Fruit fly (Drosophila melanogaster): ENCODE results near the gene tkv.

The tkv gene

DNA sequence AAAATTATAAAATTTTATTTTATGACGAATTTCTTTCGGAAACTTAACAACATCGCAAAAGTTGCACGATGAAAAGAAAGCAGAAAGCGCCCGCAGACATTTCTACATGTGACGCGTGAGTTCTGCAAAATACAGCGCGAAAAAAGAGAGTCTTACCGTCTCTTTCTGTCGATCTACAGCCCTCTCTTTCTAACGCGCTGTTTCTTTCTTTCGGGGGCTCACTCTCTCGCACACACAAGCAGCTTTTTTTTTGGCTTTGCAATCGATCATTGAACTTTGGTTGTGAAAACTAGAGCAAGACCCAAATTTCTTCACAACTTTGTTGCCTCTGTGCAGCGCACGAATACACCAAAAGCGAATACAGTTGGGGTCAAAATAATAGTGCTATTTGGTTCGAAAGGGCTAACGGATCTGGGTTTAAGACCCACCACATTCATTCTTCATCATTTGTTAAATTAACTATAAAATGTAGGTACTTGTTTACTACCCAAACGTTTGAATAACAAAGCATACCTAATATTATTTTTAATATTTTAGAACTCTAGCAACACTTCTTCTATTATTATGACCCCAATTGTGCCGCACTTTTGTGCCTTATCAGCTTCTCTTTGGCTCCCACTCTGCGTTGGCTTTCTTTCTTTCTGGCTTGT, 27.9 kb upstream of the tkv start (continued):
- TF ChIP-seq hbn (GFP tag; IDR thresholded peaks at IDR 0.05; ENCODE audit: partially characterized antibody): no peak
- TF ChIP-seq zfh1 (GFP tag; IDR thresholded peaks at IDR 0.05): peak; percentile 77
- peak; percentile 82 for TF ChIP-seq CG1602 (GFP tag; optimal IDR thresholded peaks at IDR 0.05)
- peak; percentile 91 for TF ChIP-seq gsb-n (tag; optimal IDR thresholded peaks at IDR 0.05)
- peak; percentile 57 for TF ChIP-seq Usf (GFP tag; optimal IDR thresholded peaks at IDR 0.05)
- peak; percentile 73 for TF ChIP-seq CG12299 (tag; optimal IDR thresholded peaks at IDR 0.05)
- peak; percentile 91 for TF ChIP-seq CG10979 (tag; optimal IDR thresholded peaks at IDR 0.05)
- TF ChIP-seq salm (tag; optimal IDR thresholded peaks at IDR 0.05): peak; percentile 85
- peak; percentile 20; the same call in 1 of the 2 replicates for TF ChIP-seq Gsc (GFP tag; IDR thresholded peaks at IDR 0.05)
- TF ChIP-seq CG2120 (GFP tag; optimal IDR thresholded peaks at IDR 0.05): peak; percentile 79
- peak; percentile 87 for TF ChIP-seq vvl (GFP tag; IDR thresholded peaks at IDR 0.05)
- TF ChIP-seq nmo (GFP tag; optimal IDR thresholded peaks at IDR 0.05): peak; percentile 91
- no peak for TF ChIP-seq Dref (GFP tag; IDR thresholded peaks at IDR 0.05)
- no peak for TF ChIP-seq bigmax (GFP tag; optimal IDR thresholded peaks at IDR 0.05)
- no peak for TF ChIP-seq klu (GFP tag; IDR thresholded peaks at IDR 0.05)
- 0 out of 2 replicates have a peak, but pooled peaks have one; percentile 31 for TF ChIP-seq wdn (GFP tag; IDR thresholded peaks at IDR 0.05)
- no peak for TF ChIP-seq sna (GFP tag; IDR thresholded peaks at IDR 0.05; ENCODE audit: partially characterized antibody)
- peak in 1 of 2 experiments; percentile 93 for TF ChIP-seq eve (GFP tag; optimal IDR thresholded peaks at IDR 0.05)
- peak; percentile 54; the same call in 1 of the 2 replicates for TF ChIP-seq CG6272 (GFP tag; IDR thresholded peaks at IDR 0.05)
- TF ChIP-seq Mes4 (GFP tag; optimal IDR thresholded peaks at IDR 0.05): peak; percentile 33
- TF ChIP-seq crp (GFP tag; optimal IDR thresholded peaks at IDR 0.05): peak in 1 of 2 experiments; percentile 13
- no peak for TF ChIP-seq Neu2 (GFP tag; optimal IDR thresholded peaks at IDR 0.05; ENCODE audit: borderline replicate concordance)
- peak; percentile 82 for TF ChIP-seq jing (GFP tag; optimal IDR thresholded peaks at IDR 0.05)
- TF ChIP-seq sc (optimal IDR thresholded peaks at IDR 0.05): no peak
- peak; percentile 91 for TF ChIP-seq sc (GFP tag; optimal IDR thresholded peaks at IDR 0.05)
- TF ChIP-seq CG3995 (GFP tag; optimal IDR thresholded peaks at IDR 0.05): no peak
- TF ChIP-seq CG7839 (tag; optimal IDR thresholded peaks at IDR 0.05): peak; percentile 91
- TF ChIP-seq pnt (GFP tag; optimal IDR thresholded peaks at IDR 0.05): peak; percentile 40
- no peak for TF ChIP-seq her (GFP tag; optimal IDR thresholded peaks at IDR 0.05)
- TF ChIP-seq CG2199 (GFP tag; IDR thresholded peaks at IDR 0.05): no peak
- TF ChIP-seq CG34376 (GFP tag; optimal IDR thresholded peaks at IDR 0.05): no peak
- no peak for TF ChIP-seq BEAF-32 (GFP tag; optimal IDR thresholded peaks at IDR 0.05)
- peak; percentile 48 for TF ChIP-seq CG4617 (GFP tag; optimal IDR thresholded peaks at IDR 0.05; ENCODE audit: borderline replicate concordance)
- TF ChIP-seq CG7928 (GFP tag; optimal IDR thresholded peaks at IDR 0.05): peak; percentile 35
- TF ChIP-seq CG6689 (GFP tag; IDR thresholded peaks at IDR 0.05): peak; percentile 81
- peak; percentile 50; the same call in 1 of the 2 replicates for TF ChIP-seq CG10959 (GFP tag; IDR thresholded peaks at IDR 0.05)
- peak; percentile 20 for TF ChIP-seq disco-r (GFP tag; optimal IDR thresholded peaks at IDR 0.05)
- peak; percentile 52 for TF ChIP-seq CG9727 (GFP tag; optimal IDR thresholded peaks at IDR 0.05)
- peak; percentile 96 for TF ChIP-seq CG11696 (GFP tag; IDR thresholded peaks at IDR 0.05)
- TF ChIP-seq bcd (GFP tag; optimal IDR thresholded peaks at IDR 0.05): peak; percentile 76
- peak; percentile 34; the same call in 1 of the 2 replicates for TF ChIP-seq crol (GFP tag; IDR thresholded peaks at IDR 0.05)
- TF ChIP-seq CG9609 (GFP tag; optimal IDR thresholded peaks at IDR 0.05): peak; percentile 47
- 0 out of 3 replicates have a peak, but pooled peaks have one; percentile 32 for TF ChIP-seq CG2889 (GFP tag; IDR thresholded peaks at IDR 0.05)
- peak; percentile 52 for TF ChIP-seq Jarid2 (GFP tag; optimal IDR thresholded peaks at IDR 0.05)
- TF ChIP-seq CG17328 (GFP tag; IDR thresholded peaks at IDR 0.05): peak; percentile 72
- TF ChIP-seq CG11560 (tag; IDR thresholded peaks at IDR 0.05): no peak
- peak; percentile 75 for TF ChIP-seq Six4 (GFP tag; optimal IDR thresholded peaks at IDR 0.05)
- TF ChIP-seq danr (GFP tag; IDR thresholded peaks at IDR 0.05): peak; percentile 71; the same call in 1 of the 2 replicates
- no peak for TF ChIP-seq CkIIα-i1 (GFP tag; IDR thresholded peaks at IDR 0.05)
- TF ChIP-seq tgo (GFP tag; IDR thresholded peaks at IDR 0.05): peak; percentile 71
